Fruit fly (Drosophila melanogaster) whole organism, embryonic: ENCODE results near the gene Smu1.

Source experiments
- CG15269 ChIP-seq: fragments of 200-800 bp; sonication (Bioruptor generic); optimal IDR thresholded peaks from 2 replicates; lab custom pipeline; 2018; ENCODE audit warnings: missing biosample characterization, mild to moderate bottlenecking, missing genetic modification characterization, moderate library complexity
- CG17829 ChIP-seq: fragments of 200-800 bp; optimal IDR thresholded peaks from 2 replicates; lab custom pipeline; 2019; ENCODE audit warnings: missing biosample characterization, mild to moderate bottlenecking, missing genetic modification characterization, moderate library complexity
- CG31388 ChIP-seq: fragments of 200-800 bp; sonication (Bioruptor generic); optimal IDR thresholded peaks from 2 replicates; lab custom pipeline; 2016; ENCODE audit warnings: missing biosample characterization, missing genetic modification characterization
- CG42726 ChIP-seq: fragments of 200-800 bp; sonication (Bioruptor generic); IDR thresholded peaks from 2 replicates; pipeline ENCODE4 v1.3.6; 2022; ENCODE audit warnings: missing biosample characterization, missing genetic modification characterization; ENCODE audit not compliant: partially characterized antibody
- Ets97D ChIP-seq: fragments of 200-800 bp; sonication (Bioruptor generic); optimal IDR thresholded peaks from 3 replicates; lab custom pipeline; 2016; ENCODE audit warnings: missing biosample characterization, missing genetic modification characterization
- Gug ChIP-seq: fragments of 200-800 bp; sonication (Bioruptor generic); IDR thresholded peaks from 4 replicates; pipeline ENCODE4 v1.3.6; 2022; ENCODE audit warnings: missing biosample characterization, missing genetic modification characterization
- Hr3 ChIP-seq: fragments of 200-800 bp; sonication (Bioruptor generic); optimal IDR thresholded peaks from 3 replicates; lab custom pipeline; 2016; ENCODE audit warnings: missing biosample characterization, missing genetic modification characterization
- MTF-1 ChIP-seq: fragments of 200-800 bp; sonication (Bioruptor generic); optimal IDR thresholded peaks from 2 replicates; lab custom pipeline; 2018; ENCODE audit warnings: missing biosample characterization, mild to moderate bottlenecking, missing genetic modification characterization, borderline replicate concordance
- cg ChIP-seq: fragments of 200-800 bp; sonication (Bioruptor generic); optimal IDR thresholded peaks from 3 replicates; lab custom pipeline; 2019; ENCODE audit warnings: missing biosample characterization, mild to moderate bottlenecking, missing genetic modification characterization, moderate library complexity
- emc ChIP-seq: fragments of 200-800 bp; sonication (Bioruptor generic); optimal IDR thresholded peaks from 2 replicates; lab custom pipeline; 2016; ENCODE audit warnings: missing biosample characterization, missing genetic modification characterization

dm6 chr3R:18947307-18947706 lies 33.8 kb downstream of the Smu1 start:
- no peak for TF ChIP-seq MTF-1 (GFP tag; lab: Kevin White, UChicago)
- no peak for TF ChIP-seq Hr3 (GFP tag; lab: Kevin White, UChicago)
- TF ChIP-seq cg = no peak
- no peak for TF ChIP-seq CG31388 (GFP tag; lab: Kevin White, UChicago)
- no peak for TF ChIP-seq CG15269 (tag; lab: Kevin White, UChicago)
- TF ChIP-seq Gug (GFP tag; lab: Robert Waterston, UW) = no peak
- TF ChIP-seq emc (GFP tag; lab: Kevin White, UChicago) = no peak
- TF ChIP-seq CG17829 (tag; lab: Kevin White, UChicago) = no peak
- no peak for TF ChIP-seq Ets97D
- TF ChIP-seq CG42726 (GFP tag; lab: Robert Waterston, UW) = no peak
